Fruit fly (Drosophila melanogaster) whole organism, pupa: ENCODE results near the gene CG3339.

Experiments used
- CG15710 ChIP-seq: fragments of 200-800 bp; sonication (Bioruptor generic); optimal IDR thresholded peaks from 2 replicates; lab custom pipeline; 2018; ENCODE audit warnings: missing biosample characterization, mild to moderate bottlenecking, missing genetic modification characterization, moderate library complexity
- CG8159 ChIP-seq: fragments of 200-800 bp; sonication (Bioruptor generic); optimal IDR thresholded peaks from 3 replicates; lab custom pipeline; 2018; ENCODE audit warnings: missing biosample characterization, mild to moderate bottlenecking, missing genetic modification characterization, moderate library complexity
- CG9948 ChIP-seq: fragments of 200-800 bp; sonication (Bioruptor generic); optimal IDR thresholded peaks from 2 replicates; lab custom pipeline; 2018; ENCODE audit warnings: missing biosample characterization, mild to moderate bottlenecking, missing genetic modification characterization, moderate library complexity
- Pif1A ChIP-seq: fragments of 200-800 bp; sonication (Bioruptor generic); optimal IDR thresholded peaks from 3 replicates; lab custom pipeline; 2016; ENCODE audit warnings: missing biosample characterization, missing genetic modification characterization
- Pif1B ChIP-seq: fragments of 200-800 bp; sonication (Bioruptor generic); optimal IDR thresholded peaks from 3 replicates; lab custom pipeline; 2016; ENCODE audit warnings: missing biosample characterization, missing genetic modification characterization
- Snoo ChIP-seq: fragments of 200-800 bp; sonication (Bioruptor generic); optimal IDR thresholded peaks from 3 replicates; lab custom pipeline; 2017; ENCODE audit warnings: missing biosample characterization, mild to moderate bottlenecking, missing genetic modification characterization, inconsistent platforms
- gl ChIP-seq: fragments of 200-800 bp; sonication (Bioruptor generic); optimal IDR thresholded peaks from 2 replicates; lab custom pipeline; 2018; ENCODE audit warnings: missing biosample characterization, mild to moderate bottlenecking, missing genetic modification characterization
- rn ChIP-seq: fragments of 200-800 bp; sonication (Bioruptor generic); IDR thresholded peaks from 2 replicates; pipeline ENCODE4 v1.3.6; 2022; ENCODE audit warnings: missing biosample characterization, missing genetic modification characterization

DNA sequence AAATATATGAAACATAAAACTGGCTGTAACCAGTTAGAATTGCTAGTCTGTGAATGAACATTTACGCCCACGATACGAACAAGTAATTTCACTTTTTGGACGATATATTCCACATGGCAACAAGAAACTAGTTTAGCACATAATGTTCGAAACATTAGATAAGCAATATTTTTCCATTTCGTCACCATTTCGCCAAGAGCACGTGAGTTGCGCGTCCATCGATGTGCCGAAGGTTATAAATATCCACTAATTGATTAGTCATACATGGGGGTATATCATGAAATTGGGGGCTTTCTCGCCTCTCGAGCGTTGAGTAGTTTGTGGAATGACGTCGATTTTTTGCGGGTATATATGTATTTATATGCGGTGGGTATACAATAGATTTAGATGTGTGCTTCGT lies 28.0 kb downstream of the CG3339 start:
- TF ChIP-seq rn, result no peak
- no peak for TF ChIP-seq gl (tag; lab: Kevin White, UChicago)
- no peak for TF ChIP-seq CG9948
- no peak for TF ChIP-seq CG8159
- no peak for TF ChIP-seq Snoo (tag; lab: Kevin White, UChicago)
- TF ChIP-seq Pif1A (GFP tag; lab: Kevin White, UChicago), result no peak
- TF ChIP-seq Pif1B (GFP tag; lab: Kevin White, UChicago), result no peak
- TF ChIP-seq CG15710, result no peak
